Worm (Caenorhabditis elegans) whole organism, L2 larva: ENCODE results near the gene sluh-7.
A peak's percentile ranks its signal among the peaks of the same experiment; 100 is the strongest.

Experiments
- F13H6.1 ChIP-seq: sonication (generic microtip); optimal IDR thresholded peaks from 2 replicates; lab custom pipeline; 2016; ENCODE audit warnings: missing genetic modification characterization, missing compliant biosample characterization
- Y55F3AM.14 ChIP-seq: fragments of 200-800 bp; sonication (Bioruptor generic); optimal IDR thresholded peaks from 2 replicates; lab custom pipeline; 2018; ENCODE audit warnings: mild to moderate bottlenecking, missing genetic modification characterization, missing compliant biosample characterization
- alr-1 ChIP-seq: fragments of 150-350 bp; optimal IDR thresholded peaks from 2 replicates; lab custom pipeline; 2014; ENCODE audit warnings: missing biosample characterization, missing genetic modification characterization
- blmp-1 ChIP-seq: sonication (generic microtip); optimal IDR thresholded peaks from 2 replicates; lab custom pipeline; 2017; ENCODE audit warnings: missing genetic modification characterization, mild to moderate bottlenecking, missing compliant biosample characterization, antibody characterized with exemption, moderate library complexity; ENCODE audit not compliant: insufficient read depth
- ceh-16 ChIP-seq: fragments of 150-350 bp; optimal IDR thresholded peaks from 2 replicates; lab custom pipeline; 2014; ENCODE audit warnings: missing biosample characterization, missing genetic modification characterization
- ceh-82 ChIP-seq: fragments of 150-350 bp; optimal IDR thresholded peaks from 2 replicates; lab custom pipeline; 2014; ENCODE audit warnings: missing biosample characterization, missing genetic modification characterization
- crh-2 ChIP-seq: sonication (generic microtip); optimal IDR thresholded peaks from 2 replicates; lab custom pipeline; 2017; ENCODE audit warnings: missing biosample characterization, missing genetic modification characterization
- elt-1 ChIP-seq: fragments of 150-350 bp; optimal IDR thresholded peaks from 2 replicates; lab custom pipeline; 2014; ENCODE audit warnings: missing biosample characterization, missing genetic modification characterization
- elt-3 ChIP-seq: sonication (generic microtip); optimal IDR thresholded peaks from 2 replicates; lab custom pipeline; 2017; ENCODE audit warnings: missing biosample characterization, missing genetic modification characterization
- fos-1 ChIP-seq: fragments of 150-350 bp; optimal IDR thresholded peaks from 2 replicates; lab custom pipeline; 2014; ENCODE audit warnings: missing biosample characterization, missing genetic modification characterization
- gmeb-1 ChIP-seq: fragments of 150-350 bp; optimal IDR thresholded peaks from 2 replicates; lab custom pipeline; 2014; ENCODE audit warnings: missing biosample characterization, missing genetic modification characterization
- lin-11 ChIP-seq: fragments of 150-350 bp; sonication (generic microtip); optimal IDR thresholded peaks from 2 replicates; lab custom pipeline; 2014; ENCODE audit warnings: missing biosample characterization, missing genetic modification characterization, inconsistent platforms, mixed read lengths
- lin-13 ChIP-seq: fragments of 150-350 bp; optimal IDR thresholded peaks from 2 replicates; lab custom pipeline; 2014; ENCODE audit warnings: missing biosample characterization, missing genetic modification reagents, missing genetic modification characterization
- lin-39 ChIP-seq: fragments of 150-350 bp; optimal IDR thresholded peaks from 2 replicates; lab custom pipeline; 2014; ENCODE audit warnings: missing biosample characterization, missing genetic modification reagents, missing genetic modification characterization
- lsy-2 ChIP-seq, 2 experiments: fragments of 150-350 bp in 1 of 2; sonication (generic microtip) in 1 of 2; optimal IDR thresholded peaks; 2 replicates each; lab custom pipeline; 2014 to 2017; ENCODE audit warnings: missing biosample characterization in 2 of 2, missing genetic modification characterization in 2 of 2
- mab-5 ChIP-seq: fragments of 150-350 bp; optimal IDR thresholded peaks from 2 replicates; lab custom pipeline; 2014; ENCODE audit warnings: missing biosample characterization, missing genetic modification characterization
- mbf-1 ChIP-seq: sonication (generic microtip); optimal IDR thresholded peaks from 2 replicates; lab custom pipeline; 2017; ENCODE audit warnings: missing biosample characterization, missing genetic modification characterization
- nhr-10 ChIP-seq: sonication (generic microtip); optimal IDR thresholded peaks from 2 replicates; lab custom pipeline; 2017; ENCODE audit warnings: missing biosample characterization, missing genetic modification characterization
- nhr-11 ChIP-seq: fragments of 150-350 bp; optimal IDR thresholded peaks from 2 replicates; lab custom pipeline; 2014; ENCODE audit warnings: missing biosample characterization, missing genetic modification characterization
- nhr-12 ChIP-seq: fragments of 150-350 bp; optimal IDR thresholded peaks from 2 replicates; lab custom pipeline; 2014; ENCODE audit warnings: missing biosample characterization, missing genetic modification characterization
- nhr-129 ChIP-seq: fragments of 150-350 bp; optimal IDR thresholded peaks from 2 replicates; lab custom pipeline; 2014; ENCODE audit warnings: missing biosample characterization, missing genetic modification characterization
- nhr-21 ChIP-seq: fragments of 150-350 bp; optimal IDR thresholded peaks from 2 replicates; lab custom pipeline; 2014; ENCODE audit warnings: missing biosample characterization, missing genetic modification characterization
- nhr-23 ChIP-seq: fragments of 150-350 bp; optimal IDR thresholded peaks from 2 replicates; lab custom pipeline; 2014; ENCODE audit warnings: missing biosample characterization, missing genetic modification reagents, missing genetic modification characterization
- nhr-237 ChIP-seq: fragments of 150-350 bp; optimal IDR thresholded peaks from 2 replicates; lab custom pipeline; 2014; ENCODE audit warnings: missing biosample characterization, missing genetic modification characterization
- nhr-25 ChIP-seq: fragments of 150-350 bp; sonication (generic microtip); optimal IDR thresholded peaks from 3 replicates; lab custom pipeline; 2014; ENCODE audit warnings: missing biosample characterization, missing genetic modification characterization
- nhr-6 ChIP-seq: fragments of 150-350 bp; optimal IDR thresholded peaks from 2 replicates; lab custom pipeline; 2014; ENCODE audit warnings: missing biosample characterization, missing genetic modification characterization
- peb-1 ChIP-seq: fragments of 150-350 bp; optimal IDR thresholded peaks from 2 replicates; lab custom pipeline; 2014; ENCODE audit warnings: missing biosample characterization, missing genetic modification characterization
- sem-4 ChIP-seq: fragments of 150-350 bp; optimal IDR thresholded peaks from 2 replicates; lab custom pipeline; 2014; ENCODE audit warnings: missing biosample characterization, missing genetic modification reagents, missing genetic modification characterization
- skn-1 ChIP-seq: sonication (generic microtip); optimal IDR thresholded peaks from 2 replicates; lab custom pipeline; 2017; ENCODE audit warnings: missing biosample characterization, missing genetic modification characterization
- sma-3 ChIP-seq: sonication (generic microtip); optimal IDR thresholded peaks from 2 replicates; lab custom pipeline; 2016; ENCODE audit warnings: missing genetic modification reagents, missing genetic modification characterization, missing compliant biosample characterization
- sma-9 ChIP-seq, 2 experiments: fragments of 150-350 bp in 1 of 2; sonication (generic microtip) in 1 of 2; optimal IDR thresholded peaks; 2 replicates each; lab custom pipeline; 2014 to 2016; ENCODE audit warnings: missing genetic modification characterization in 2 of 2, mild to moderate bottlenecking in 1 of 2, missing biosample characterization in 1 of 2, missing compliant biosample characterization in 1 of 2, missing genetic modification reagents in 1 of 2, moderate library complexity in 1 of 2
- snpc-4 ChIP-seq: fragments of 150-350 bp; optimal IDR thresholded peaks from 2 replicates; lab custom pipeline; 2014; ENCODE audit warnings: missing biosample characterization, missing genetic modification characterization
- unc-39 ChIP-seq: fragments of 150-350 bp; optimal IDR thresholded peaks from 2 replicates; lab custom pipeline; 2014; ENCODE audit warnings: missing biosample characterization, missing genetic modification characterization
- unc-62 ChIP-seq: fragments of 150-350 bp; optimal IDR thresholded peaks from 2 replicates; lab custom pipeline; 2014; ENCODE audit warnings: missing biosample characterization, missing genetic modification reagents, missing genetic modification characterization
- zag-1 ChIP-seq: fragments of 150-350 bp; optimal IDR thresholded peaks from 2 replicates; lab custom pipeline; 2014; ENCODE audit warnings: missing biosample characterization, missing genetic modification characterization
- ztf-1 ChIP-seq: fragments of 200-800 bp; sonication (Bioruptor generic); conservative IDR thresholded peaks from 2 replicates; pipeline ENCODE4 v1.3.6; 2022; ENCODE audit warnings: missing genetic modification characterization, missing compliant biosample characterization
- ztf-11 ChIP-seq: sonication (generic microtip); optimal IDR thresholded peaks from 2 replicates; lab custom pipeline; 2017; ENCODE audit warnings: missing biosample characterization, missing genetic modification characterization

The sluh-7 gene

ce11 chrV:10379761-10380160 is 24.1 kb upstream of the sluh-7 start:
- TF ChIP-seq skn-1, result no peak
- TF ChIP-seq ztf-11 (tag; lab: Kevin White, UChicago), result no peak
- no peak for TF ChIP-seq snpc-4 (tag; lab: Kevin White, UChicago)
- no peak for TF ChIP-seq alr-1 (tag; lab: Kevin White, UChicago)
- TF ChIP-seq Y55F3AM.14 (GFP tag; lab: Kevin White, UChicago), result no peak
- no peak for TF ChIP-seq nhr-12 (tag; lab: Kevin White, UChicago)
- TF ChIP-seq ceh-82 (tag; lab: Kevin White, UChicago), result no peak
- no peak for TF ChIP-seq nhr-23
- TF ChIP-seq peb-1 (tag; lab: Kevin White, UChicago), result no peak
- no peak for TF ChIP-seq F13H6.1 (tag; lab: Kevin White, UChicago)
- no peak for TF ChIP-seq unc-62 (GFP tag; lab: Kevin White, UChicago)
- TF ChIP-seq nhr-25 (tag; lab: Kevin White, UChicago), result no peak
- no peak for TF ChIP-seq lsy-2 (tag; optimal IDR thresholded peaks at IDR 0.05; lab: Kevin White, UChicago)
- TF ChIP-seq mbf-1, result no peak
- TF ChIP-seq nhr-129 (tag; lab: Kevin White, UChicago), result no peak
- no peak for TF ChIP-seq nhr-21 (tag; lab: Kevin White, UChicago)
- TF ChIP-seq elt-3 (tag; lab: Kevin White, UChicago), result no peak

ce11 chrV:10379293-10379692 is 23.7 kb upstream of the sluh-7 start, which contains the start of gene AC3.12:
AC3.12 (minus strand) TSS chrV:10379393.
- no peak for TF ChIP-seq snpc-4 (tag; lab: Kevin White, UChicago)
- TF ChIP-seq skn-1, result no peak
- TF ChIP-seq ztf-1, result no peak
- no peak for TF ChIP-seq nhr-10
- TF ChIP-seq alr-1 (tag; lab: Kevin White, UChicago), result no peak
- TF ChIP-seq nhr-23, result no peak
- no peak for TF ChIP-seq peb-1 (tag; lab: Kevin White, UChicago)
- no peak for TF ChIP-seq blmp-1 (tag; lab: Kevin White, UChicago)
- TF ChIP-seq mbf-1, result no peak
- no peak for TF ChIP-seq sem-4 (tag; lab: Kevin White, UChicago)
- TF ChIP-seq lin-13, result no peak
- no peak for TF ChIP-seq nhr-12 (tag; lab: Kevin White, UChicago)
- no peak for TF ChIP-seq ceh-16 (tag; lab: Kevin White, UChicago)
- no peak for TF ChIP-seq Y55F3AM.14 (GFP tag; lab: Kevin White, UChicago)
- no peak for TF ChIP-seq nhr-21 (tag; lab: Kevin White, UChicago)

ce11 chrV:10371951-10372350 is 16.3 kb upstream of the sluh-7 start, which contains the start of gene ugt-49:
ugt-49 (plus strand) TSS chrV:10372321.
- TF ChIP-seq unc-39 (tag; lab: Kevin White, UChicago) (no peak), fos-1 (tag; lab: Kevin White, UChicago) (peak; percentile 60), nhr-6 (tag; lab: Kevin White, UChicago) (no peak), nhr-11 (tag; lab: Kevin White, UChicago) (no peak), alr-1 (tag; lab: Kevin White, UChicago) (no peak), nhr-25 (tag; lab: Kevin White, UChicago) (no peak)

- peak; percentile 22 for TF ChIP-seq nhr-25 (tag; lab: Kevin White, UChicago)
- TF ChIP-seq gmeb-1 (tag; lab: Kevin White, UChicago), result peak; percentile 64
- TF ChIP-seq peb-1 (tag; lab: Kevin White, UChicago), result no peak
- TF ChIP-seq sma-9 (GFP tag; optimal IDR thresholded peaks at IDR 0.05; lab: Kevin White, UChicago), result peak; percentile 68
- TF ChIP-seq sma-9 (tag; optimal IDR thresholded peaks at IDR 0.05; lab: Kevin White, UChicago), result no peak
- no peak for TF ChIP-seq F13H6.1 (tag; lab: Kevin White, UChicago)
- no peak for TF ChIP-seq unc-39 (tag; lab: Kevin White, UChicago)
- no peak for TF ChIP-seq lsy-2 (tag; optimal IDR thresholded peaks at IDR 0.05; lab: Kevin White, UChicago)
- peak; percentile 45 for TF ChIP-seq crh-2 (tag; lab: Kevin White, UChicago)
- peak; percentile 61 for TF ChIP-seq sma-3
- peak; percentile 11 for TF ChIP-seq nhr-129 (tag; lab: Kevin White, UChicago)
- TF ChIP-seq fos-1 (tag; lab: Kevin White, UChicago), result peak; percentile 76
Observed at ce11 chrV:10371177-10371576, 15.6 kb upstream of the sluh-7 start.

- no peak for TF ChIP-seq lin-39
- TF ChIP-seq sem-4 (tag; lab: Kevin White, UChicago), result no peak
- no peak for TF ChIP-seq elt-1 (tag; lab: Kevin White, UChicago)
- no peak for TF ChIP-seq zag-1 (tag; lab: Kevin White, UChicago)
- TF ChIP-seq peb-1 (tag; lab: Kevin White, UChicago), result no peak
- no peak for TF ChIP-seq mab-5 (tag; lab: Kevin White, UChicago)
- TF ChIP-seq mbf-1, result no peak
- TF ChIP-seq skn-1, result no peak
- no peak for TF ChIP-seq crh-2 (tag; lab: Kevin White, UChicago)
- TF ChIP-seq nhr-21 (tag; lab: Kevin White, UChicago), result no peak
- no peak for TF ChIP-seq nhr-237 (tag; lab: Kevin White, UChicago)
- TF ChIP-seq nhr-12 (tag; lab: Kevin White, UChicago), result no peak
- no peak for TF ChIP-seq lin-11
- TF ChIP-seq gmeb-1 (tag; lab: Kevin White, UChicago), result no peak
Observed at ce11 chrV:10368256-10368655, 12.6 kb upstream of the sluh-7 start, which contains the start of gene sri-20. sri-20 (plus strand) TSS chrV:10368556.
